Worm (Caenorhabditis elegans) whole organism, early embryonic: ENCODE results near the gene acly-2.

Experiments used
- F13C5.2 ChIP-seq: sonication (generic microtip); optimal IDR thresholded peaks from 2 replicates; lab custom pipeline; 2017; ENCODE audit warnings: mild to moderate bottlenecking, missing genetic modification characterization, inconsistent platforms, missing compliant biosample characterization
- ama-1 ChIP-seq: fragments of 150-350 bp; optimal IDR thresholded peaks from 2 replicates; lab custom pipeline; 2014
- ceh-36 ChIP-seq: sonication (generic microtip); optimal IDR thresholded peaks from 2 replicates; lab custom pipeline; 2016; ENCODE audit warnings: missing genetic modification characterization, inconsistent platforms, missing compliant biosample characterization
- flt-1 ChIP-seq: fragments of 200-800 bp; sonication (Bioruptor generic); IDR thresholded peaks from 2 replicates; pipeline ENCODE4 v1.3.6; 2022; ENCODE audit warnings: missing genetic modification characterization, missing compliant biosample characterization
- hmg-4 ChIP-seq: fragments of 200-800 bp; sonication (Bioruptor generic); optimal IDR thresholded peaks from 2 replicates; lab custom pipeline; 2018; ENCODE audit warnings: mild to moderate bottlenecking, missing genetic modification characterization, missing compliant biosample characterization
- pes-1 ChIP-seq: fragments of 200-800 bp; sonication (Bioruptor generic); IDR thresholded peaks from 2 replicates; pipeline ENCODE4 v1.3.6; 2022; ENCODE audit warnings: missing genetic modification reagents, missing genetic modification characterization, missing compliant biosample characterization
- tbx-11 ChIP-seq: fragments of 200-800 bp; sonication (Bioruptor generic); IDR thresholded peaks from 2 replicates; pipeline ENCODE4 v1.3.6; 2022; ENCODE audit warnings: missing genetic modification characterization, missing compliant biosample characterization

- no peak for TF ChIP-seq flt-1 (GFP tag; lab: Robert Waterston, UW)
- TF ChIP-seq ama-1 (lab: Kevin White, UChicago) = no peak
- no peak for TF ChIP-seq F13C5.2 (tag; lab: Kevin White, UChicago)
- no peak for TF ChIP-seq ceh-36 (tag; lab: Kevin White, UChicago)
- TF ChIP-seq hmg-4 (GFP tag; lab: Kevin White, UChicago) = no peak
- no peak for TF ChIP-seq pes-1 (GFP tag; lab: Robert Waterston, UW)
- no peak for TF ChIP-seq tbx-11
Observed at ce11 chrV:13121266-13121665, 5.0 kb downstream of the acly-2 start.
